Fruit fly (Drosophila melanogaster): ENCODE measurements around the gene deltaCOP.

The deltaCOP gene

dm6 chrX:1903077-1903476 lies 41.5 kb upstream of the deltaCOP start, which contains the start of gene CG32801:
CG32801 (minus strand) TSS chrX:1903177.
- no peak for TF ChIP-seq gl (tag; optimal IDR thresholded peaks at IDR 0.05)
- no peak for TF ChIP-seq CG32121 (GFP tag; IDR thresholded peaks at IDR 0.05)
- TF ChIP-seq Pif1B (GFP tag; optimal IDR thresholded peaks at IDR 0.05) = no peak
- no peak for TF ChIP-seq CG12605 (GFP tag; IDR thresholded peaks at IDR 0.05)

dm6 chrX:1901605-1902136 lies 40.1 kb upstream of the deltaCOP start, which contains the start of gene Ldaf1:
Ldaf1 (minus strand) TSS chrX:1901911.
- TF ChIP-seq CG8301 (tag; optimal IDR thresholded peaks at IDR 0.05) (no peak), EcR (GFP tag; optimal IDR thresholded peaks at IDR 0.05) (peak; percentile 39)

- TF ChIP-seq CG8159 (tag; optimal IDR thresholded peaks at IDR 0.05) (peak; percentile 12), CG12605 (GFP tag; IDR thresholded peaks at IDR 0.05) (no peak)
Measured at dm6 chrX:1900123-1900818, 38.7 kb upstream of the deltaCOP start, which contains the start of gene arm. arm (minus strand) TSS chrX:1900646.

dm6 chrX:1899445-1900085 lies 38.0 kb upstream of the deltaCOP start:
- TF ChIP-seq Ets98B (GFP tag; IDR thresholded peaks at IDR 0.05) (peak; percentile 21; the same call in 1 of the 2 replicates), CG13204 (GFP tag; optimal IDR thresholded peaks at IDR 0.05) (peak; percentile 62), Pif1B (GFP tag; optimal IDR thresholded peaks at IDR 0.05) (peak; percentile 31), CG14655 (GFP tag; optimal IDR thresholded peaks at IDR 0.05) (no peak), Snoo (tag; optimal IDR thresholded peaks at IDR 0.05) (no peak), CG10348 (GFP tag; IDR thresholded peaks at IDR 0.05) (no peak)

dm6 chrX:1897384-1897783 lies 35.8 kb upstream of the deltaCOP start:
- TF ChIP-seq CG17806 (tag; optimal IDR thresholded peaks at IDR 0.05) (peak; percentile 39), rn (GFP tag; IDR thresholded peaks at IDR 0.05) (no peak), CG15710 (tag; optimal IDR thresholded peaks at IDR 0.05) (peak; percentile 66), EcR (GFP tag; optimal IDR thresholded peaks at IDR 0.05) (no peak), Pif1B (GFP tag; optimal IDR thresholded peaks at IDR 0.05) (no peak), Pif1A (GFP tag; optimal IDR thresholded peaks at IDR 0.05) (no peak), CG12605 (GFP tag; IDR thresholded peaks at IDR 0.05) (no peak), fd96Ca (GFP tag; IDR thresholded peaks at IDR 0.05) (peak; percentile 60; the same call in 1 of the 3 replicates), Ets98B (GFP tag; IDR thresholded peaks at IDR 0.05) (peak; percentile 48; the same call in 1 of the 2 replicates), CG8159 (tag; optimal IDR thresholded peaks at IDR 0.05) (peak; percentile 58), CG32121 (GFP tag; IDR thresholded peaks at IDR 0.05) (peak; percentile 27; the same call in 1 of the 2 replicates), CG4496 (GFP tag; IDR thresholded peaks at IDR 0.05) (peak; percentile 73; the same call in 2 of the 3 replicates), CG10348 (GFP tag; IDR thresholded peaks at IDR 0.05) (no peak), CG8301 (tag; optimal IDR thresholded peaks at IDR 0.05) (peak; percentile 30), gl (tag; optimal IDR thresholded peaks at IDR 0.05) (peak; percentile 16), CG34367 (tag; optimal IDR thresholded peaks at IDR 0.05) (peak; percentile 16), D1 (tag; optimal IDR thresholded peaks at IDR 0.05) (no peak), Snoo (tag; optimal IDR thresholded peaks at IDR 0.05) (peak; percentile 48), CG9948 (tag; optimal IDR thresholded peaks at IDR 0.05) (peak; percentile 33), CG14655 (GFP tag; optimal IDR thresholded peaks at IDR 0.05) (no peak), CG13204 (GFP tag; optimal IDR thresholded peaks at IDR 0.05) (no peak)

dm6 chrX:1893532-1893931 lies 31.9 kb upstream of the deltaCOP start:
- TF ChIP-seq Pif1B (GFP tag; optimal IDR thresholded peaks at IDR 0.05) (no peak), CG13204 (GFP tag; optimal IDR thresholded peaks at IDR 0.05) (no peak), rn (GFP tag; IDR thresholded peaks at IDR 0.05) (no peak), D1 (tag; optimal IDR thresholded peaks at IDR 0.05) (no peak), Pif1A (GFP tag; optimal IDR thresholded peaks at IDR 0.05) (no peak), CG9948 (tag; optimal IDR thresholded peaks at IDR 0.05) (no peak), CG34367 (tag; optimal IDR thresholded peaks at IDR 0.05) (no peak), CG12605 (GFP tag; IDR thresholded peaks at IDR 0.05) (no peak), CG8301 (tag; optimal IDR thresholded peaks at IDR 0.05) (no peak), CG17806 (tag; optimal IDR thresholded peaks at IDR 0.05) (no peak), CG14655 (GFP tag; optimal IDR thresholded peaks at IDR 0.05) (no peak)

dm6 chrX:1889926-1890325 lies 28.3 kb upstream of the deltaCOP start, which contains the start of the genes trr and mRpL16:
trr (minus strand) TSS chrX:1889950.
mRpL16 (plus strand) TSS chrX:1890256.
- TF ChIP-seq rn (GFP tag; IDR thresholded peaks at IDR 0.05) = no peak
- TF ChIP-seq CG14655 (GFP tag; optimal IDR thresholded peaks at IDR 0.05) = no peak
- TF ChIP-seq CG15710 (tag; optimal IDR thresholded peaks at IDR 0.05) = peak; percentile 30
- TF ChIP-seq CG4496 (GFP tag; IDR thresholded peaks at IDR 0.05) = peak; percentile 62; the same call in 2 of the 3 replicates
- TF ChIP-seq CG13204 (GFP tag; optimal IDR thresholded peaks at IDR 0.05) = no peak
- TF ChIP-seq Ets98B (GFP tag; IDR thresholded peaks at IDR 0.05) = peak; percentile 35; the same call in 1 of the 2 replicates
- no peak for TF ChIP-seq Snoo (tag; optimal IDR thresholded peaks at IDR 0.05)
